ENCODE assay signal across 4 worm cellular contexts in the genomic region with DNA sequence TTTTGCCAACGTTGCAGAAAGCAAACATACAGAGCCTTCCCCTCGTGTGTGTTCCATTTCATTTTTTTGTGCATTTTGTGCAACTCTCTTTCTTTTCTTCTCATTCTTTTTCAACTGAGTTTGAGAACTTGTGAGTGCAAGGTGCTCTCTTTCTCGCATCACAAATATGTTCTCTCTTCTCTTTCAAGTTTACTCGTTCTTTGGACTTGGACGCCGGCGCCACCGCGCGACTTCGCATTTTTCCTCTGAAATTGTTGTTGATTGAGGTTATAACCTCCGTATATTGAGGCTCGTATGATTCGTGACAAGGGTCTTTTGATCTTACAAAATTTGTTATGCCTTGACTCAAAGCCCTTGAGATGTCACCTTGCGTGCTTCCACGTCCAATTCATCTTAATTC.
TF ChIP-seq lines count a peak whose summit lies in the region.

No protein-coding gene starts in this region.

TF ChIP-seq in whole organism, L1 larva, 84 proteins besides CTCF, POLR2A, EP300 and RAD21 (continued from another document):
- no peak for TF ChIP-seq alr-1 (tag; optimal IDR thresholded peaks at IDR 0.05; lab: Kevin White, UChicago; ENCODE audit: borderline replicate concordance)
- peak; percentile 33 to 66 (median 42) for TF ChIP-seq ceh-82 (tag; optimal IDR thresholded peaks at IDR 0.05; lab: Kevin White, UChicago)
- TF ChIP-seq nhr-84 (tag; optimal IDR thresholded peaks at IDR 0.05; lab: Kevin White, UChicago): no peak
- TF ChIP-seq nhr-20 (tag; optimal IDR thresholded peaks at IDR 0.05; lab: Kevin White, UChicago): peak; percentile 88
- no peak for TF ChIP-seq ceh-63 (GFP tag; optimal IDR thresholded peaks at IDR 0.05; lab: Kevin White, UChicago)
- TF ChIP-seq nhr-19 (GFP tag; conservative IDR thresholded peaks at IDR 0.05; lab: Robert Waterston, UW): peak; percentile 97
- TF ChIP-seq lsy-2 (tag; optimal IDR thresholded peaks at IDR 0.05; lab: Kevin White, UChicago): peak; percentile 40 to 60
- TF ChIP-seq sox-4 (tag; optimal IDR thresholded peaks at IDR 0.05; lab: Kevin White, UChicago): no peak
- peak; percentile 55 for TF ChIP-seq rnt-1 (tag; optimal IDR thresholded peaks at IDR 0.05; lab: Kevin White, UChicago)
- TF ChIP-seq ama-1 (optimal IDR thresholded peaks at IDR 0.05; lab: Kevin White, UChicago): peak; percentile 46
- peak; percentile 8 for TF ChIP-seq lir-3 (tag; optimal IDR thresholded peaks at IDR 0.05; lab: Kevin White, UChicago; ENCODE audit: poor library complexity)
- TF ChIP-seq fkh-4 (tag; optimal IDR thresholded peaks at IDR 0.05; lab: Kevin White, UChicago; ENCODE audit: borderline replicate concordance): no peak
- TF ChIP-seq egl-13 (tag; optimal IDR thresholded peaks at IDR 0.05; lab: Kevin White, UChicago): peak; percentile 37
- TF ChIP-seq nhr-47 (tag; optimal IDR thresholded peaks at IDR 0.05; lab: Kevin White, UChicago): peak; percentile 70
- TF ChIP-seq xbp-1 (tag; optimal IDR thresholded peaks at IDR 0.05; lab: Kevin White, UChicago): peak; percentile 43
- TF ChIP-seq dsc-1 (tag; optimal IDR thresholded peaks at IDR 0.05; lab: Kevin White, UChicago): peak; percentile 26
- TF ChIP-seq mdl-1 (tag; optimal IDR thresholded peaks at IDR 0.05; lab: Kevin White, UChicago): peak in 1 of 2 experiments; percentile 88
- TF ChIP-seq lin-35 (GFP tag; optimal IDR thresholded peaks at IDR 0.05; lab: Kevin White, UChicago): peak; percentile 64 to 73
- TF ChIP-seq zag-1 (tag; optimal IDR thresholded peaks at IDR 0.05; lab: Kevin White, UChicago): no peak
- peak; percentile 72 for TF ChIP-seq nhr-77 (tag; optimal IDR thresholded peaks at IDR 0.05; lab: Kevin White, UChicago)
- TF ChIP-seq elt-3 (tag; optimal IDR thresholded peaks at IDR 0.05; lab: Kevin White, UChicago): no peak
- TF ChIP-seq dpl-1 (GFP tag; optimal IDR thresholded peaks at IDR 0.05; lab: Kevin White, UChicago): peak in 2 of 3 experiments; percentile 5 to 42

TF ChIP-seq in whole organism, L2 larva, 48 proteins besides CTCF, POLR2A, EP300 and RAD21 (continued from another document):
- TF ChIP-seq nhr-129 (tag; optimal IDR thresholded peaks at IDR 0.05; lab: Kevin White, UChicago) (peak; percentile 88), F13H6.1 (tag; optimal IDR thresholded peaks at IDR 0.05; lab: Kevin White, UChicago) (peak; percentile 77)
TF ChIP-seq in whole organism, L2 larva: peak in this region for 18.

TF ChIP-seq in whole organism, L4 larva, 104 proteins besides CTCF, POLR2A, EP300 and RAD21 (continued from another document):
- peak; percentile 36; the same call in 1 of the 2 replicates for TF ChIP-seq lin-1 (GFP tag; IDR thresholded peaks at IDR 0.05; lab: Robert Waterston, UW)

TF ChIP-seq in whole organism, young adult, 124 proteins besides CTCF, POLR2A, EP300 and RAD21 (continued from another document):
- TF ChIP-seq F23B12.7 (tag; optimal IDR thresholded peaks at IDR 0.05; lab: Kevin White, UChicago; ENCODE audit: insufficient read depth) (peak; percentile 71), dox-1 (GFP tag; IDR thresholded peaks at IDR 0.05; lab: Robert Waterston, UW) (peak; percentile 27; the same call in 1 of the 2 replicates), gei-17 (GFP tag; optimal IDR thresholded peaks at IDR 0.05; lab: Kevin White, UChicago) (no peak), egrh-3 (GFP tag; IDR thresholded peaks at IDR 0.05; lab: Robert Waterston, UW) (no peak), ekl-4 (GFP tag; IDR thresholded peaks at IDR 0.05; lab: Robert Waterston, UW) (no peak; the same call in 1 of the 2 replicates), Y56A3A.18 (GFP tag; IDR thresholded peaks at IDR 0.05; lab: Robert Waterston, UW) (no peak), mxl-1 (tag; optimal IDR thresholded peaks at IDR 0.05; lab: Kevin White, UChicago) (no peak), xnd-1 (tag; optimal IDR thresholded peaks at IDR 0.05; lab: Kevin White, UChicago) (no peak), F49E8.2 (tag; optimal IDR thresholded peaks at IDR 0.05; lab: Kevin White, UChicago; ENCODE audit: insufficient read depth) (no peak), lsy-27 (tag; optimal IDR thresholded peaks at IDR 0.05; lab: Kevin White, UChicago; ENCODE audit: borderline replicate concordance, insufficient read depth) (no peak), madf-6 (GFP tag; IDR thresholded peaks at IDR 0.05; lab: Robert Waterston, UW) (peak; percentile 31; the same call in 1 of the 2 replicates), unc-130 (GFP tag; optimal IDR thresholded peaks at IDR 0.05; lab: Kevin White, UChicago) (no peak), C17E4.6 (GFP tag; IDR thresholded peaks at IDR 0.05; lab: Robert Waterston, UW) (no peak), ceh-58 (GFP tag; IDR thresholded peaks at IDR 0.05; lab: Robert Waterston, UW) (no peak), snpc-1.1 (tag; optimal IDR thresholded peaks at IDR 0.05; lab: Kevin White, UChicago; ENCODE audit: insufficient read depth) (no peak), F22D6.2 (tag; optimal IDR thresholded peaks at IDR 0.05; lab: Kevin White, UChicago) (no peak), D2030.7 (GFP tag; IDR thresholded peaks at IDR 0.05; lab: Robert Waterston, UW) (no peak), hlh-26 (GFP tag; conservative IDR thresholded peaks at IDR 0.05; lab: Robert Waterston, UW) (no peak), mcd-1 (GFP tag; IDR thresholded peaks at IDR 0.05; lab: Robert Waterston, UW) (0 out of 2 replicates have a peak, but pooled peaks have one; percentile 29), nhr-90 (tag; optimal IDR thresholded peaks at IDR 0.05; lab: Kevin White, UChicago) (peak; percentile 17), tbp1 (GFP tag; optimal IDR thresholded peaks at IDR 0.05; lab: Kevin White, UChicago) (peak; percentile 40), ets-4 (GFP tag; optimal IDR thresholded peaks at IDR 0.05; lab: Kevin White, UChicago) (no peak), B0035.1 (tag; optimal IDR thresholded peaks at IDR 0.05; lab: Kevin White, UChicago) (no peak), unc-62 (GFP tag; optimal IDR thresholded peaks at IDR 0.05; lab: Kevin White, UChicago) (no peak), dpl-1 (GFP tag; optimal IDR thresholded peaks at IDR 0.05; lab: Kevin White, UChicago) (no peak), ztf-26 (tag; optimal IDR thresholded peaks at IDR 0.05; lab: Kevin White, UChicago) (no peak), nhr-120 (GFP tag; IDR thresholded peaks at IDR 0.05; lab: Robert Waterston, UW) (no peak), rcor-1 (GFP tag; IDR thresholded peaks at IDR 0.05; lab: Robert Waterston, UW) (no peak), ceh-27 (GFP tag; optimal IDR thresholded peaks at IDR 0.05; lab: Kevin White, UChicago) (peak; percentile 81), egl-18 (GFP tag; IDR thresholded peaks at IDR 0.05; lab: Robert Waterston, UW) (no peak), die-1 (tag; optimal IDR thresholded peaks at IDR 0.05; lab: Kevin White, UChicago) (no peak), Y53G8AR.9 (GFP tag; conservative IDR thresholded peaks at IDR 0.05; lab: Robert Waterston, UW) (peak; percentile 70; the same call in 1 of the 2 replicates), rec-8 (tag; optimal IDR thresholded peaks at IDR 0.05; lab: Kevin White, UChicago) (no peak), sea-2 (GFP tag; IDR thresholded peaks at IDR 0.05; lab: Robert Waterston, UW) (no peak), akir-1 (GFP tag; optimal IDR thresholded peaks at IDR 0.05; lab: Kevin White, UChicago) (no peak), K11D2.4 (GFP tag; IDR thresholded peaks at IDR 0.05; lab: Robert Waterston, UW) (peak; percentile 61; the same call in 1 of the 2 replicates), hrde-1 (tag; optimal IDR thresholded peaks at IDR 0.05; lab: Kevin White, UChicago; ENCODE audit: borderline replicate concordance) (no peak), F57A8.1 (GFP tag; optimal IDR thresholded peaks at IDR 0.05; lab: Kevin White, UChicago) (no peak), tlf-1 (GFP tag; optimal IDR thresholded peaks at IDR 0.05; lab: Kevin White, UChicago) (no peak), madf-10 (tag; optimal IDR thresholded peaks at IDR 0.05; lab: Kevin White, UChicago) (peak; percentile 99), dpff-1 (tag; optimal IDR thresholded peaks at IDR 0.05; lab: Kevin White, UChicago) (no peak), him-1 (tag; optimal IDR thresholded peaks at IDR 0.05; lab: Kevin White, UChicago) (no peak), ZK185.1 (tag; optimal IDR thresholded peaks at IDR 0.05; lab: Kevin White, UChicago; ENCODE audit: poor library complexity, severe bottlenecking) (no peak), ztf-28 (GFP tag; IDR thresholded peaks at IDR 0.05; lab: Robert Waterston, UW) (no peak), ztf-22 (GFP tag; optimal IDR thresholded peaks at IDR 0.05; lab: Kevin White, UChicago) (peak; percentile 15), bed-1 (GFP tag; IDR thresholded peaks at IDR 0.05; lab: Robert Waterston, UW) (no peak), athp-1 (tag; optimal IDR thresholded peaks at IDR 0.05; lab: Kevin White, UChicago) (no peak), sptf-2 (GFP tag; optimal IDR thresholded peaks at IDR 0.05; lab: Kevin White, UChicago) (no peak), T26A5.8 (tag; optimal IDR thresholded peaks at IDR 0.05; lab: Kevin White, UChicago) (no peak), tbx-9 (tag; optimal IDR thresholded peaks at IDR 0.05; lab: Kevin White, UChicago; ENCODE audit: borderline replicate concordance) (no peak), ztf-6 (GFP tag; IDR thresholded peaks at IDR 0.05; lab: Robert Waterston, UW) (no peak), ama-1 (optimal IDR thresholded peaks at IDR 0.05; lab: Kevin White, UChicago) (peak; percentile 60), ama-1 (GFP tag; optimal IDR thresholded peaks at IDR 0.05; lab: Kevin White, UChicago) (no peak), F37B4.10 (GFP tag; IDR thresholded peaks at IDR 0.05; lab: Robert Waterston, UW) (no peak), repo-1 (tag; optimal IDR thresholded peaks at IDR 0.05; lab: Kevin White, UChicago) (no peak), aptf-2 (GFP tag; conservative IDR thresholded peaks at IDR 0.05; lab: Robert Waterston, UW) (no peak), fkh-3 (tag; optimal IDR thresholded peaks at IDR 0.05; lab: Kevin White, UChicago) (no peak), F55B11.4 (tag; optimal IDR thresholded peaks at IDR 0.05; lab: Kevin White, UChicago; ENCODE audit: borderline replicate concordance, insufficient read depth) (no peak), sdz-38 (tag; optimal IDR thresholded peaks at IDR 0.05; lab: Kevin White, UChicago) (no peak), hsf-1 (GFP tag; IDR thresholded peaks at IDR 0.05; lab: Robert Waterston, UW) (no peak), F57C9.4 (tag; optimal IDR thresholded peaks at IDR 0.05; lab: Kevin White, UChicago) (no peak), zim-3 (tag; optimal IDR thresholded peaks at IDR 0.05; lab: Kevin White, UChicago) (no peak), hmg-20 (GFP tag; IDR thresholded peaks at IDR 0.05; lab: Robert Waterston, UW) (no peak), K12H6.12 (tag; optimal IDR thresholded peaks at IDR 0.05; lab: Kevin White, UChicago) (peak; percentile 21), attf-5 (GFP tag; optimal IDR thresholded peaks at IDR 0.05; lab: Kevin White, UChicago) (peak; percentile 10), T07F8.4 (tag; optimal IDR thresholded peaks at IDR 0.05; lab: Kevin White, UChicago) (no peak), zfh-2 (GFP tag; conservative IDR thresholded peaks at IDR 0.05; lab: Robert Waterston, UW) (no peak), pha-4 (tag; optimal IDR thresholded peaks at IDR 0.05; lab: Kevin White, UChicago) (no peak), ccch-3 (GFP tag; optimal IDR thresholded peaks at IDR 0.05; lab: Kevin White, UChicago) (no peak)
